Fruit fly (Drosophila melanogaster) whole organism, embryonic: ENCODE results near the gene CG42710.

Experiments
- CG10979 ChIP-seq: fragments of 200-800 bp; sonication (Bioruptor generic); optimal IDR thresholded peaks from 2 replicates; lab custom pipeline; 2018; ENCODE audit warnings: missing biosample characterization, mild to moderate bottlenecking, missing genetic modification characterization, moderate library complexity
- CG11560 ChIP-seq: fragments of 200-800 bp; sonication (Bioruptor generic); IDR thresholded peaks from 3 replicates; pipeline ENCODE4 v1.3.6; 2022; ENCODE audit warnings: missing biosample characterization, missing genetic modification characterization
- CG12071 ChIP-seq: fragments of 200-800 bp; sonication (Bioruptor generic); optimal IDR thresholded peaks from 3 replicates; lab custom pipeline; 2018; ENCODE audit warnings: missing biosample characterization, mild to moderate bottlenecking, missing genetic modification characterization
- CG12236 ChIP-seq: fragments of 200-800 bp; sonication (Bioruptor generic); optimal IDR thresholded peaks from 2 replicates; lab custom pipeline; 2016; ENCODE audit warnings: missing biosample characterization, missing genetic modification characterization
- CG12391 ChIP-seq: fragments of 200-800 bp; sonication (Bioruptor generic); optimal IDR thresholded peaks from 3 replicates; lab custom pipeline; 2018; ENCODE audit warnings: missing biosample characterization, mild to moderate bottlenecking, missing genetic modification characterization, moderate library complexity
- CG15601 ChIP-seq: fragments of 200-800 bp; sonication (Bioruptor generic); optimal IDR thresholded peaks from 3 replicates; lab custom pipeline; 2019; ENCODE audit warnings: missing biosample characterization, mild to moderate bottlenecking, missing genetic modification characterization, moderate library complexity
- CG17829 ChIP-seq: fragments of 200-800 bp; optimal IDR thresholded peaks from 2 replicates; lab custom pipeline; 2019; ENCODE audit warnings: missing biosample characterization, mild to moderate bottlenecking, missing genetic modification characterization, moderate library complexity
- CG18011 ChIP-seq: fragments of 200-800 bp; sonication (Bioruptor generic); optimal IDR thresholded peaks from 2 replicates; lab custom pipeline; 2017; ENCODE audit warnings: missing biosample characterization, missing genetic modification characterization, mild to moderate bottlenecking, moderate library complexity, missing genotype
- CG43689 ChIP-seq: fragments of 200-800 bp; sonication (Bioruptor generic); IDR thresholded peaks from 2 replicates; pipeline ENCODE4 v1.3.6; 2022; ENCODE audit warnings: missing biosample characterization, missing genetic modification characterization
- CG7372 ChIP-seq: fragments of 200-800 bp; sonication (Bioruptor generic); IDR thresholded peaks from 2 replicates; pipeline ENCODE4 v1.3.6; 2022; ENCODE audit warnings: missing biosample characterization, missing genetic modification characterization
- CG8290 ChIP-seq, 3 experiments: fragments of 200-800 bp; sonication (Bioruptor generic); optimal IDR thresholded peaks; 2 replicates each; lab custom pipeline; 2016 to 2019; ENCODE audit warnings: missing biosample characterization in 3 of 3, missing genetic modification characterization in 3 of 3, mild to moderate bottlenecking in 2 of 3, moderate library complexity in 1 of 3
- D ChIP-seq, 2 experiments: fragments of 200-800 bp in 1 of 2; fragments of >200 bp in 1 of 2; sonication (Bioruptor generic) in 1 of 2; optimal IDR thresholded peaks; 2 replicates in 1 of 2; 3 replicates in 1 of 2; lab custom pipeline; 2017; ENCODE audit warnings: mild to moderate bottlenecking in 1 of 2, missing biosample characterization in 1 of 2, missing genetic modification characterization in 1 of 2, missing genetic modification reagents in 1 of 2
- D19B ChIP-seq: fragments of 200-800 bp; sonication (Bioruptor generic); optimal IDR thresholded peaks from 2 replicates; lab custom pipeline; 2017; ENCODE audit warnings: missing biosample characterization, mild to moderate bottlenecking, missing genetic modification characterization
- ERR ChIP-seq: fragments of 200-800 bp; sonication (Bioruptor generic); optimal IDR thresholded peaks from 2 replicates; lab custom pipeline; 2016; ENCODE audit warnings: missing biosample characterization, missing genetic modification characterization
- HmgD ChIP-seq: fragments of 200-800 bp; sonication (Bioruptor generic); optimal IDR thresholded peaks from 3 replicates; lab custom pipeline; 2016; ENCODE audit warnings: missing biosample characterization, missing genetic modification characterization
- Scr ChIP-seq: fragments of 200-800 bp; sonication (Bioruptor generic); IDR thresholded peaks from 2 replicates; pipeline ENCODE4 v1.3.6; 2022; ENCODE audit warnings: missing biosample characterization, missing genetic modification characterization; ENCODE audit not compliant: partially characterized antibody
- Sox102F ChIP-seq: fragments of 200-800 bp; sonication (Bioruptor generic); optimal IDR thresholded peaks from 2 replicates; lab custom pipeline; 2018; ENCODE audit warnings: missing biosample characterization, mild to moderate bottlenecking, missing genetic modification characterization, moderate library complexity
- ap ChIP-seq: fragments of 200-800 bp; sonication (Bioruptor generic); IDR thresholded peaks from 2 replicates; pipeline ENCODE4 v1.3.6; 2022; ENCODE audit warnings: missing biosample characterization, missing genetic modification characterization
- ash1 ChIP-seq: fragments of 200-800 bp; sonication (Bioruptor generic); optimal IDR thresholded peaks from 2 replicates; lab custom pipeline; 2018; ENCODE audit warnings: missing biosample characterization, mild to moderate bottlenecking, missing genetic modification characterization
- cad ChIP-seq: fragments of >200 bp; optimal IDR thresholded peaks from 2 replicates; lab custom pipeline; 2017; ENCODE audit warnings: missing biosample characterization, missing genetic modification characterization
- danr ChIP-seq: fragments of 200-800 bp; sonication (Bioruptor generic); IDR thresholded peaks from 2 replicates; pipeline ENCODE4 v1.3.6; 2022; ENCODE audit warnings: missing biosample characterization, missing genetic modification characterization
- dimm ChIP-seq: fragments of 200-800 bp; sonication (Bioruptor generic); IDR thresholded peaks from 2 replicates; pipeline ENCODE4 v1.3.6; 2022; ENCODE audit warnings: missing biosample characterization, missing genetic modification characterization
- esg ChIP-seq: fragments of 200-800 bp; sonication (Bioruptor generic); conservative IDR thresholded peaks from 2 replicates; pipeline ENCODE4 v1.3.6; 2022; ENCODE audit warnings: missing biosample characterization, missing genetic modification characterization
- exex ChIP-seq: fragments of 200-800 bp; sonication (Bioruptor generic); optimal IDR thresholded peaks from 4 replicates; lab custom pipeline; 2018; ENCODE audit warnings: missing biosample characterization, mild to moderate bottlenecking, missing genetic modification characterization, moderate library complexity
- eyg ChIP-seq: fragments of 200-800 bp; sonication (Bioruptor generic); optimal IDR thresholded peaks from 3 replicates; lab custom pipeline; 2016; ENCODE audit warnings: missing biosample characterization, missing genetic modification characterization
- gce ChIP-seq: fragments of 200-800 bp; sonication (Bioruptor generic); IDR thresholded peaks from 3 replicates; pipeline ENCODE4 v1.3.6; 2022; ENCODE audit warnings: missing biosample characterization, missing genetic modification characterization
- gfzf ChIP-seq: fragments of 200-800 bp; sonication (Bioruptor generic); optimal IDR thresholded peaks from 2 replicates; lab custom pipeline; 2016; ENCODE audit warnings: missing biosample characterization, mild to moderate bottlenecking, missing genetic modification characterization, moderate library complexity
- grn ChIP-seq: fragments of 200-800 bp; sonication (Bioruptor generic); optimal IDR thresholded peaks from 3 replicates; lab custom pipeline; 2017; ENCODE audit warnings: missing biosample characterization, missing genetic modification characterization
- lab ChIP-seq: fragments of 200-800 bp; sonication (Bioruptor generic); optimal IDR thresholded peaks from 3 replicates; lab custom pipeline; 2017; ENCODE audit warnings: missing biosample characterization, missing genetic modification characterization, mild to moderate bottlenecking, moderate library complexity, missing genetic modification reagents
- oc ChIP-seq: fragments of 200-800 bp; sonication (Bioruptor generic); optimal IDR thresholded peaks from 2 replicates; lab custom pipeline; 2018; ENCODE audit warnings: missing biosample characterization, mild to moderate bottlenecking, missing genetic modification characterization, moderate library complexity
- odd ChIP-seq: fragments of 200-800 bp; sonication (Bioruptor generic); optimal IDR thresholded peaks from 2 replicates; lab custom pipeline; 2017; ENCODE audit warnings: missing biosample characterization, mild to moderate bottlenecking, missing genetic modification characterization
- pum ChIP-seq: fragments of 200-800 bp; sonication (Bioruptor generic); optimal IDR thresholded peaks from 2 replicates; lab custom pipeline; 2016; ENCODE audit warnings: missing biosample characterization, missing genetic modification characterization
- run ChIP-seq: fragments of 200-800 bp; sonication (Bioruptor generic); optimal IDR thresholded peaks from 3 replicates; lab custom pipeline; 2018; ENCODE audit warnings: missing biosample characterization, mild to moderate bottlenecking, missing genetic modification characterization
- sna ChIP-seq: fragments of 200-800 bp; sonication (Bioruptor generic); IDR thresholded peaks from 2 replicates; pipeline ENCODE4 v1.3.6; 2022; ENCODE audit warnings: missing biosample characterization, missing genetic modification characterization; ENCODE audit not compliant: partially characterized antibody
- stc ChIP-seq: fragments of 200-800 bp; sonication (Bioruptor generic); IDR thresholded peaks from 2 replicates; pipeline ENCODE4 v1.3.6; 2022; ENCODE audit warnings: missing biosample characterization, missing genetic modification characterization
- sug ChIP-seq: fragments of 200-800 bp; optimal IDR thresholded peaks from 2 replicates; lab custom pipeline; 2019; ENCODE audit warnings: missing biosample characterization, mild to moderate bottlenecking, missing genetic modification characterization, moderate library complexity
- vfl ChIP-seq: fragments of 200-800 bp; sonication (Bioruptor generic); optimal IDR thresholded peaks from 2 replicates; lab custom pipeline; 2016; ENCODE audit warnings: missing biosample characterization, missing genetic modification characterization
- zfh1 ChIP-seq: fragments of 200-800 bp; sonication (Bioruptor generic); IDR thresholded peaks from 3 replicates; pipeline ENCODE4 v1.3.6; 2022; ENCODE audit warnings: missing biosample characterization, missing genetic modification characterization

CG42710 gene

DNA sequence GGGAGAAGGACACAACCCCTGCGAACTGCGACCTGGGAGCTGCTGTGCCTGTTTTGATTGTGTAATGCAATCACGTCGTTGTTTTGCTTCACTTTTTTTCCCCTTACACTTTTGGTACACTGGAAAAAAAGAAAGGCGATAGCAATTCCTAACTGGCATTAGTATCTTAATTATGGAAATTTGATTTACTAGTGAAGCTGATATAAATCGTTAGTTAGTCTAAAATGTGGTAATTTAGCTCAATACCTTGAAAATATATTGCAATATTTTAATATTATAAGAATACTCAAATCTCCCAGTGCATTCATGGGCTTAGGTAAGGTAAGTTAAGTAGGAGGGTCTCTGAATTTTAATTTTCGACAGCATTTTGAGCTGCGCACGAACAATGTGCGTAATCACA is 5.3 kb upstream of the CG42710 start (continued):
- TF ChIP-seq esg (GFP tag; lab: Robert Waterston, UW), result 0 out of 2 replicates have a peak, but pooled peaks have one; percentile 11

dm6 chr2L:8784731-8785130 is 2.4 kb upstream of the CG42710 start:
- peak; percentile 4 for TF ChIP-seq lab (GFP tag; lab: Kevin White, UChicago)
- peak; percentile 45 for TF ChIP-seq grn
- TF ChIP-seq sug (tag; lab: Kevin White, UChicago), result peak; percentile 23
- peak; percentile 97 for TF ChIP-seq exex
- TF ChIP-seq gce (GFP tag; lab: Robert Waterston, UW), result no peak
- no peak for TF ChIP-seq gfzf

DNA sequence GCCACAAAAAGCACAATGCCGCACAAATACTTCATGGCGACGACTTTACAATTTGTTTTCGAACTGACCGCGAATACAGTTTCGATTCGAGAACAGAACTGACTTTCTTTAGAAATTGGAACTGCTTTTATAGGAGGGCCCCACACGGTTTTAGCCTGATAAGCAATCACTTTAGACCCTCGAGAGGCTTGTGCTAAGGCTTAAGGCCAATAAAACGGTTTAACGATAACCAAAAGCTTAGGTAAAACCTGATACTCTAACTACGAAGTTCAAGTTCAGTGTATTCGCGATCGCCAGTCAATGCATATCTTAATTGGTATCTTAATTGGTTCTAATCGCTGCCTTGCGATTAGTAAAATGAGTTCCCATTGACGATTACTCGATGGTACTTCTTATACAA is 1.1 kb downstream of the CG42710 start, which contains the start of gene LManVI:
TSS of gene LManVI (minus strand) at position 101 of the 400 bp plus-strand sequence.
- TF ChIP-seq sug (tag; lab: Kevin White, UChicago) (peak; percentile 69), exex (peak; percentile 80), Scr (no peak)

- TF ChIP-seq CG43689 (GFP tag; lab: Robert Waterston, UW) (no peak), pum (GFP tag; lab: Kevin White, UChicago) (no peak), HmgD (GFP tag; lab: Kevin White, UChicago) (no peak), odd (GFP tag; lab: Kevin White, UChicago) (no peak), CG11560 (tag; lab: Robert Waterston, UW) (no peak), eyg (GFP tag; lab: Kevin White, UChicago) (no peak), CG12071 (GFP tag; lab: Kevin White, UChicago) (no peak), oc (tag; lab: Kevin White, UChicago) (no peak), ash1 (GFP tag; lab: Kevin White, UChicago) (no peak), CG15601 (tag; lab: Kevin White, UChicago) (no peak), CG12236 (GFP tag; lab: Kevin White, UChicago) (no peak), esg (GFP tag; lab: Robert Waterston, UW) (no peak), ap (GFP tag; lab: Robert Waterston, UW) (no peak), CG8290 (GFP tag; optimal IDR thresholded peaks at IDR 0.05; lab: Kevin White, UChicago) (no peak), CG8290 (tag; optimal IDR thresholded peaks at IDR 0.05; lab: Kevin White, UChicago) (no peak), zfh1 (GFP tag; lab: Robert Waterston, UW) (no peak), CG10979 (tag; lab: Kevin White, UChicago) (no peak)
Measured at dm6 chr2L:8776163-8776562, 6.1 kb downstream of the CG42710 start, which contains the start of gene LManV. Gene LManV, minus strand, starts transcription at chr2L:8776263.

DNA sequence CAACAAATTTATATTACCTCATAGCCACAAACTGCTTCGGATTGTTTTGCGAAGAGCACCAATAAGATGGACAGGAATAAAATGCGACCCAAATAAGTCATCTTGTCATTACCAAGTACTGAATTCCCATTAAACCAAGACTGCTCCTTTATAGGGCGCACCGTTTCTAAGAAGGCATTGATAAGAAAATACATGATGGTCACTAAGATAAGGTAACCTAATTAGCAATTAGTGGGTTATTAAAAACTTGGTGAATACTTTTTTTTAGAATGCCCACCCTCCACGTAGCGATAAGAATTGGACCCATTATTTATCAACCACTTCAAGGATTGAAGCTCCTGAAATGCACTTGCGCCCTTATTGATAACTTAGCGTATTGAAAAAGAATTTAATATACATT is 10.1 kb downstream of the CG42710 start, which contains the start of gene LManIV:
TSS of gene LManIV (minus strand) at position 101 of the 400 bp plus-strand sequence.
- TF ChIP-seq exex, result peak; percentile 15
- TF ChIP-seq D19B (GFP tag; lab: Kevin White, UChicago), result no peak

DNA sequence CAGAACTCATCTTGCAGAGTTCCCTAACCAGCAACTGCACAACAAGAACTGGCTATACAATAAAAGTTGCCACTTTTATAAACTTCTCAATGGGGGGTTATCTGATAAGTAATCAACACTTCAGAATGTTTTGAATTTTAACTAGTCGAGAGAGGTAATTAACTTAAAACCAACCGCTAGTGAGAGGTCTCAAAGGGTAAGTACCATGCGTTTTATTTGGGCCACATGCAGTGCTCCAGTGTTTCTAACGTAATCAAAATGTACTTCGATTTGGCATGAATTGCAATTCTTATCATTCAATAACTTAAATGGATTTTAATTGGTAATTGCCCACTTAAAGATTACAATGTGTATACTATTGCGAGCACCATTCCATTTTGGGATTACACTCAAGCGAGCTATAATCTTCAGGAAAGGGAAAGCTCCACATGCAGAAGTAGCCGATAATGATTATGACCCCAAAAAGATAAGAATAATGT is 13.6 kb downstream of the CG42710 start, which contains the start of gene LManIII:
TSS of gene LManIII (minus strand) at position 51 of the 479 bp plus-strand sequence.
- peak; percentile 57 for TF ChIP-seq exex
- TF ChIP-seq sug (tag; lab: Kevin White, UChicago), result peak; percentile 3
- TF ChIP-seq CG12391 (tag; lab: Kevin White, UChicago), result no peak

DNA sequence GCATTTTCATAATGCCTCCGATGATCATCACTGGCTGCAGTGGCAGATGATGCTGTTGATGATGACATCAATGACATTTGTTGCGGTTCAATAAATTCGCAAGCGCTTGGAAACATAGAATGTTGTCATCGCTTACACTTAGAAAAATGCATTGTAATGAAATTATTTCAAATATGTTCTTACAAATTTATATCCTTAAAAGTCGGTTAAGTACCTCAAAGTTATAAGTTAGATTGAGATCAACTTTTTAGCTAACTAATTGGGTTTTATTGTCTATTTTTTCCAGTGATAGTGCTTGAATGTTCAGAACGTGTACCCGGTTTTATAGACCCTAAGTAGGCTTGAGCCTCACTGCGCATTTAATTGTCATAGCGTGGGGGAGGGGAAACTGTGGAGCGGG is 19.5 kb downstream of the CG42710 start:
- TF ChIP-seq ERR (no peak), stc (no peak), lab (GFP tag; lab: Kevin White, UChicago) (peak; percentile 28), CG18011 (GFP tag; lab: Kevin White, UChicago) (no peak), danr (GFP tag; lab: Robert Waterston, UW) (no peak), sna (no peak), CG17829 (peak; percentile 18), CG7372 (GFP tag; lab: Robert Waterston, UW) (no peak), dimm (GFP tag; lab: Robert Waterston, UW) (no peak), D (optimal IDR thresholded peaks at IDR 0.05; lab: Kevin White, UChicago) (no peak), D (GFP tag; optimal IDR thresholded peaks at IDR 0.05; lab: Kevin White, UChicago) (peak; percentile 10), run (no peak), Sox102F (no peak), vfl (no peak), cad (GFP tag; lab: Kevin White, UChicago) (no peak)
